Fruit fly (Drosophila melanogaster): Measurements from ENCODE around the gene CG6793.

Gene CG6793

DNA sequence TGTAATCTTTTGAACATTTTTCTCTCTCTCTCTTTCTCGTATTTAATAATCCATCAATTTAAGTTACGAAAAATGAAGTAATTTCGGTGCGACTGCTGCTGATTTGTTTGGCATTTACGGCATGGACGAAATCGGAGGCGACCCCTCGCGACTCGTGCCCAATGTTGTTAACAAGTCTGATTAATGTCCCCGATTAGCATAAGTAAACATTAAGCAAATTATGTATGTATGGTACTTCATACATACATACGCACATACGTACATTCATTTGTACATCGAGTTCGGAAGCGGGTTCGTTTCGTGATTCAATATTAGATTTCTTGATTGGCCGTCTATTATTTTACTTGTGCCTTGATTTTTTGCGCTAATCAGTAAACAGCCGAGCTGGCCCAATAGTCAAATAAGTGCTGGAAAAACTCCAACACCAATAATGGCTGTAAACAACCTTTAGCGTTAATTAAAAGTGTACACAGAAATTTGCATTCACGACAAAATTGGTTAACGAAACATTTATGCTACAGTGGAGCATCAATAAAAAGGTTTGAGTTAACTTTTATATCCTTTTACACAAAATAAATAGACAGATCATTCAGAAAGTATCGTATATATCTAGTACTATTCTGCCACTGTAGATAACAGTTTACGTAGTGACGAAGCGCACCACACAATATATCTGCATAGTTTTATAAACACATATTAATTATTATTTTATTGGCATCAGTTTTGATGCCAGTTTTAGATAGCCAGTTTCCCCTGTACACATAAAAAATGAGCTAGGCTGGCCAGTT, 48.9 kb downstream of the CG6793 start (continued):
- peak; percentile 19 for TF ChIP-seq acj6 (GFP tag; optimal IDR thresholded peaks at IDR 0.05)
- no peak for TF ChIP-seq vri (GFP tag; optimal IDR thresholded peaks at IDR 0.05)
- no peak for TF ChIP-seq CG10669 (GFP tag; optimal IDR thresholded peaks at IDR 0.05)
- no peak for TF ChIP-seq fd59A (GFP tag; optimal IDR thresholded peaks at IDR 0.05)
- peak; percentile 14 for TF ChIP-seq Smox (GFP tag; optimal IDR thresholded peaks at IDR 0.05)
- TF ChIP-seq Hr38 (GFP tag; optimal IDR thresholded peaks at IDR 0.05) = no peak
- TF ChIP-seq Met (GFP tag; optimal IDR thresholded peaks at IDR 0.05) = peak; percentile 22
- TF ChIP-seq CG8632 (GFP tag; optimal IDR thresholded peaks at IDR 0.05) = peak; percentile 2
- no peak for TF ChIP-seq CG9139 (GFP tag; optimal IDR thresholded peaks at IDR 0.05)
- TF ChIP-seq Hr4 (GFP tag; optimal IDR thresholded peaks at IDR 0.05) = peak; percentile 64
- no peak for TF ChIP-seq CG6792 (GFP tag; optimal IDR thresholded peaks at IDR 0.05)
- TF ChIP-seq CG6163 (GFP tag; IDR thresholded peaks at IDR 0.05) = 0 out of 3 replicates have a peak, but pooled peaks have one; percentile 32
- no peak for TF ChIP-seq Ets21C (GFP tag; optimal IDR thresholded peaks at IDR 0.05)
- TF ChIP-seq Ets96B (tag; optimal IDR thresholded peaks at IDR 0.05) = no peak
- no peak for TF ChIP-seq Blimp-1 (GFP tag; optimal IDR thresholded peaks at IDR 0.05)
- TF ChIP-seq esn (GFP tag; optimal IDR thresholded peaks at IDR 0.05) = peak; percentile 11
- peak; percentile 49; the same call in 2 of the 3 replicates for TF ChIP-seq CG8119 (GFP tag; IDR thresholded peaks at IDR 0.05)
- TF ChIP-seq fd85E (GFP tag; optimal IDR thresholded peaks at IDR 0.05) = no peak
- no peak for TF ChIP-seq CG4318 (GFP tag; optimal IDR thresholded peaks at IDR 0.05)
- TF ChIP-seq ss (GFP tag; optimal IDR thresholded peaks at IDR 0.05) = no peak
- no peak for TF ChIP-seq cyc (GFP tag; optimal IDR thresholded peaks at IDR 0.05)
- peak; percentile 22 for TF ChIP-seq Hr39 (GFP tag; optimal IDR thresholded peaks at IDR 0.05)
- TF ChIP-seq Eip78C (GFP tag) = peak; percentile 63
- peak; percentile 86 for TF ChIP-seq fkh (GFP tag; optimal IDR thresholded peaks at IDR 0.05)
- TF ChIP-seq net (GFP tag; optimal IDR thresholded peaks at IDR 0.05) = peak; percentile 18
- no peak for TF ChIP-seq dac (GFP tag; optimal IDR thresholded peaks at IDR 0.05)
- TF ChIP-seq dsx (GFP tag; optimal IDR thresholded peaks at IDR 0.05; ENCODE audit: poor library complexity, severe bottlenecking) = no peak
- peak; percentile 38 for TF ChIP-seq Sox102F (GFP tag; optimal IDR thresholded peaks at IDR 0.05)
- TF ChIP-seq CG11902 (GFP tag; optimal IDR thresholded peaks at IDR 0.05) = no peak
- TF ChIP-seq CG11294 (GFP tag; IDR thresholded peaks at IDR 0.05) = peak; percentile 56; the same call in 1 of the 2 replicates
- TF ChIP-seq CG11762 (GFP tag; optimal IDR thresholded peaks at IDR 0.05; ENCODE audit: insufficient read depth) = no peak
- TF ChIP-seq CG3032 (tag; optimal IDR thresholded peaks at IDR 0.05) = peak; percentile 15
- no peak for TF ChIP-seq CG8319 (GFP tag; optimal IDR thresholded peaks at IDR 0.05)
- peak; percentile 20 for TF ChIP-seq Sox15 (GFP tag; optimal IDR thresholded peaks at IDR 0.05)
- TF ChIP-seq Gug (GFP tag; IDR thresholded peaks at IDR 0.05) = 0 out of 2 replicates have a peak, but pooled peaks have one; percentile 16
- no peak for TF ChIP-seq Eip93F (GFP tag; optimal IDR thresholded peaks at IDR 0.05)
- no peak for TF ChIP-seq Eip75B (GFP tag; optimal IDR thresholded peaks at IDR 0.05)

DNA sequence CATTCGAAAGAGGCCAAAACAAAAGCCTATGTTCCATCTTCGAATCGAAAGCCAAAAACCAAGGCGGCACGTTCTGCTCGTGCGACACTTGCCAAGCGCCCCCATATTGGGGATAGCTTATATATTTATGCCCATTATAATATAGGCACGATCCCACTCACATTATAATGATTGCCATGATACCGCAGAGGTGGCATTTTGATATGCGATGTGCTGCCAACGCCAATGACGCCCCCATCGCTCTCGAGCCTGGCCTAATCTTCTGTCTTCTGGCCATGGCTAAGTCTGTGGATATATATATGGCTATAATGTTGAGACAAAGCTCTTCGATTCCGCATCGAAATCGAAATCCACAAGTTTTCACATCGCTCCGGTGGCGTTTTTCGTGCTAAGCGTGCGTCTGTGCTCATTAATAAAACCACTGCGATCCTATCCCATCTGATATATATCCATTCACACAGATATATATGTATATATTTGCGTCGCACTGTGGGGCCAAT, 50.7 kb downstream of the CG6793 start:
- TF ChIP-seq CG15336 (GFP tag; IDR thresholded peaks at IDR 0.05) (no peak), CG6163 (GFP tag; IDR thresholded peaks at IDR 0.05) (0 out of 3 replicates have a peak, but pooled peaks have one; percentile 9)
